Worm (Caenorhabditis elegans): Measurements from ENCODE around the gene T07E3.2.

- TF ChIP-seq pha-4 (tag; optimal IDR thresholded peaks at IDR 0.05) = no peak
- TF ChIP-seq elt-2 (tag; optimal IDR thresholded peaks at IDR 0.05) = no peak
- TF ChIP-seq pax-1 (tag; optimal IDR thresholded peaks at IDR 0.05) = no peak
- TF ChIP-seq pag-3 (tag; optimal IDR thresholded peaks at IDR 0.05; ENCODE audit: borderline replicate concordance) = no peak
- no peak for TF ChIP-seq pqm-1 (tag; optimal IDR thresholded peaks at IDR 0.05)
- no peak for TF ChIP-seq C38D4.7 (GFP tag; optimal IDR thresholded peaks at IDR 0.05)
- no peak for TF ChIP-seq ref-2 (tag; optimal IDR thresholded peaks at IDR 0.05)
- no peak for TF ChIP-seq nhr-11 (tag; optimal IDR thresholded peaks at IDR 0.05)
These were observed 32.8 kb upstream of the T07E3.2 start for ce11 chrIII:6873724-6874123.
